Worm (Caenorhabditis elegans): ENCODE data around the gene F13E9.16.

The F13E9.16 gene

DNA sequence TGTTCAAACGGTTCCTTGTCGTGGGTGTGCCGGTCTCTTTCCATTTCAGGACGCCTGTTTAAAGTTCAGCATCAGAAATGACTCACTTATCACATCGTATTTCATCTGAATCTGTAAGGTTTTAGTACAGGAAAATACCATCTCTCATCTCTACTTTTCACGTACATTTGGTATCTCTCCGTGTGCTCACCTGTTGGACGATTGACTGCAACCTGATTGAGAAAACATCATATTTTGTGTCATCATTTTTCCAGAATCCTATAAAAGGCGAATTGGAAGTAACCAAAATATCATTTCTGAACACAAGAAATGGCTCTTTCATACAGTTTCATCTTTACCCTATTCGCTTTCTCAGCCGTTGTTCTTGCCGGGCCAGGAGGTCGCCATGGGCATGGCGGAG, 12.9 kb upstream of the F13E9.16 start, which contains the start of gene srlf-30:
TSS of gene srlf-30 (plus strand) at position 301 of the 400 bp plus-strand sequence.
- TF ChIP-seq skn-1 (tag; optimal IDR thresholded peaks at IDR 0.05): no peak

- TF ChIP-seq ztf-4 (tag; optimal IDR thresholded peaks at IDR 0.05): no peak
- no peak for TF ChIP-seq aly-2 (tag; optimal IDR thresholded peaks at IDR 0.05)
- no peak for TF ChIP-seq ceh-9 (tag; optimal IDR thresholded peaks at IDR 0.05)
- TF ChIP-seq nhr-237 (tag; optimal IDR thresholded peaks at IDR 0.05): no peak
- TF ChIP-seq egl-27 (tag; optimal IDR thresholded peaks at IDR 0.05): no peak
- no peak for TF ChIP-seq snpc-4 (tag; optimal IDR thresholded peaks at IDR 0.05)
- no peak for TF ChIP-seq nhr-25 (tag; optimal IDR thresholded peaks at IDR 0.05)
- no peak for TF ChIP-seq nhr-43 (tag; optimal IDR thresholded peaks at IDR 0.05; ENCODE audit: poor library complexity, severe bottlenecking)
- no peak for TF ChIP-seq nhr-76 (tag; optimal IDR thresholded peaks at IDR 0.05)
- TF ChIP-seq nhr-12 (tag; optimal IDR thresholded peaks at IDR 0.05): no peak
- no peak for TF ChIP-seq ztf-11 (tag; optimal IDR thresholded peaks at IDR 0.05)
- TF ChIP-seq lin-39 (tag; optimal IDR thresholded peaks at IDR 0.05): no peak
- TF ChIP-seq eor-1 (tag; optimal IDR thresholded peaks at IDR 0.05): no peak
- TF ChIP-seq elt-2 (tag; optimal IDR thresholded peaks at IDR 0.05): no peak
- no peak for TF ChIP-seq nhr-11 (tag; optimal IDR thresholded peaks at IDR 0.05)
- TF ChIP-seq ceh-28 (tag; optimal IDR thresholded peaks at IDR 0.05): no peak
- no peak for TF ChIP-seq unc-39 (tag; optimal IDR thresholded peaks at IDR 0.05)
- TF ChIP-seq lsy-12 (tag; optimal IDR thresholded peaks at IDR 0.05): no peak
Measured at ce11 chrIV:10899091-10899490, 11.9 kb upstream of the F13E9.16 start, which contains the start of the genes F13E9.9 and F13E9.19. Gene F13E9.9 (minus strand): TSS chrIV:10899191. Gene F13E9.19 (plus strand): TSS chrIV:10899406.

- TF ChIP-seq nhr-23 (tag; optimal IDR thresholded peaks at IDR 0.05) (no peak), hmg-11 (tag; optimal IDR thresholded peaks at IDR 0.05) (no peak), nhr-43 (tag; optimal IDR thresholded peaks at IDR 0.05; ENCODE audit: poor library complexity, severe bottlenecking) (no peak), nfya-1 (tag; optimal IDR thresholded peaks at IDR 0.05; ENCODE audit: insufficient read depth) (no peak), elt-3 (tag; optimal IDR thresholded peaks at IDR 0.05) (no peak), pha-4 (tag; optimal IDR thresholded peaks at IDR 0.05) (no peak), elt-2 (tag; optimal IDR thresholded peaks at IDR 0.05) (no peak), aly-2 (tag; optimal IDR thresholded peaks at IDR 0.05) (no peak), zag-1 (tag; optimal IDR thresholded peaks at IDR 0.05) (no peak), elt-1 (tag; optimal IDR thresholded peaks at IDR 0.05) (no peak), unc-62 (GFP tag; optimal IDR thresholded peaks at IDR 0.05) (no peak), R02D3.7 (tag; optimal IDR thresholded peaks at IDR 0.05) (no peak)
Measured at ce11 chrIV:10898160-10898559, 11.0 kb upstream of the F13E9.16 start.

- TF ChIP-seq jun-1 (tag; optimal IDR thresholded peaks at IDR 0.05): no peak
- TF ChIP-seq ztf-4 (tag; optimal IDR thresholded peaks at IDR 0.05): no peak
- TF ChIP-seq nfya-1 (tag; optimal IDR thresholded peaks at IDR 0.05; ENCODE audit: insufficient read depth): no peak
- TF ChIP-seq elt-1 (tag; optimal IDR thresholded peaks at IDR 0.05): no peak
- TF ChIP-seq ceh-9 (tag; optimal IDR thresholded peaks at IDR 0.05): no peak
- no peak for TF ChIP-seq elt-2 (tag; optimal IDR thresholded peaks at IDR 0.05)
- no peak for TF ChIP-seq eor-1 (tag; optimal IDR thresholded peaks at IDR 0.05)
- no peak for TF ChIP-seq nhr-43 (tag; optimal IDR thresholded peaks at IDR 0.05; ENCODE audit: poor library complexity, severe bottlenecking)
- TF ChIP-seq lsy-12 (tag; optimal IDR thresholded peaks at IDR 0.05): no peak
- TF ChIP-seq nhr-25 (tag; optimal IDR thresholded peaks at IDR 0.05): no peak
- no peak for TF ChIP-seq pha-4 (tag; optimal IDR thresholded peaks at IDR 0.05)
Measured at ce11 chrIV:10896512-10896911, 9.3 kb upstream of the F13E9.16 start, which contains the start of gene srlf-13. Gene srlf-13 (minus strand): TSS chrIV:10896612.

- TF ChIP-seq tbx-2 (tag; optimal IDR thresholded peaks at IDR 0.05) (no peak), egl-27 (tag; optimal IDR thresholded peaks at IDR 0.05) (no peak), nhr-43 (tag; optimal IDR thresholded peaks at IDR 0.05; ENCODE audit: poor library complexity, severe bottlenecking) (no peak), nhr-237 (tag; optimal IDR thresholded peaks at IDR 0.05) (no peak), R02D3.7 (tag; optimal IDR thresholded peaks at IDR 0.05) (no peak), fos-1 (tag; optimal IDR thresholded peaks at IDR 0.05) (no peak), fkh-10 (GFP tag; optimal IDR thresholded peaks at IDR 0.05) (no peak), jun-1 (tag; optimal IDR thresholded peaks at IDR 0.05) (no peak), nhr-25 (tag; optimal IDR thresholded peaks at IDR 0.05) (no peak), ZK546.5 (tag; optimal IDR thresholded peaks at IDR 0.05) (no peak), daf-12 (tag; optimal IDR thresholded peaks at IDR 0.05) (no peak), elt-1 (tag; optimal IDR thresholded peaks at IDR 0.05) (no peak)
Measured at ce11 chrIV:10894255-10894654, 7.1 kb upstream of the F13E9.16 start, which contains the start of gene srlf-14. Gene srlf-14 (minus strand): TSS chrIV:10894355.

All from whole organism, L3 larva.